Fruit fly (Drosophila melanogaster): ENCODE data around the gene CG33784.

CG33784 gene

dm6 chr3R:10039188-10039587 lies 28.5 kb upstream of the CG33784 start:
- TF ChIP-seq Sox14 (GFP tag; optimal IDR thresholded peaks at IDR 0.05): peak; percentile 66
- TF ChIP-seq svp (GFP tag): peak; percentile 8
- TF ChIP-seq CG8119 (GFP tag; IDR thresholded peaks at IDR 0.05): no peak
- no peak for TF ChIP-seq salr (GFP tag; optimal IDR thresholded peaks at IDR 0.05)
- peak; percentile 27 for TF ChIP-seq Eip93F (GFP tag; optimal IDR thresholded peaks at IDR 0.05)
- no peak for TF ChIP-seq CG6808 (GFP tag; optimal IDR thresholded peaks at IDR 0.05)
- TF ChIP-seq Hr39 (GFP tag; optimal IDR thresholded peaks at IDR 0.05): no peak

- TF ChIP-seq svp (GFP tag): peak; percentile 97
- no peak for TF ChIP-seq CG7368 (GFP tag; optimal IDR thresholded peaks at IDR 0.05)
- TF ChIP-seq vri (GFP tag; optimal IDR thresholded peaks at IDR 0.05): peak; percentile 59
- no peak for TF ChIP-seq Sox102F (GFP tag; optimal IDR thresholded peaks at IDR 0.05)
- no peak for TF ChIP-seq Hr38 (GFP tag; optimal IDR thresholded peaks at IDR 0.05)
- peak; percentile 60 for TF ChIP-seq Eip93F (GFP tag; optimal IDR thresholded peaks at IDR 0.05)
- TF ChIP-seq Lpt (GFP tag; optimal IDR thresholded peaks at IDR 0.05): no peak
Measured at dm6 chr3R:10040505-10040904, 27.2 kb upstream of the CG33784 start.

- no peak for TF ChIP-seq topi (GFP tag; optimal IDR thresholded peaks at IDR 0.05)
- no peak for TF ChIP-seq acj6 (GFP tag; optimal IDR thresholded peaks at IDR 0.05)
- no peak for TF ChIP-seq CG8632 (GFP tag; optimal IDR thresholded peaks at IDR 0.05)
- no peak for TF ChIP-seq CG11902 (GFP tag; optimal IDR thresholded peaks at IDR 0.05)
- no peak for TF ChIP-seq CG32006 (GFP tag; optimal IDR thresholded peaks at IDR 0.05)
- TF ChIP-seq fkh (GFP tag; optimal IDR thresholded peaks at IDR 0.05): peak; percentile 22
- TF ChIP-seq CG6163 (GFP tag; IDR thresholded peaks at IDR 0.05): peak; percentile 11; the same call in 1 of the 3 replicates
- no peak for TF ChIP-seq Eip78C (GFP tag)
- TF ChIP-seq CG4318 (GFP tag; optimal IDR thresholded peaks at IDR 0.05): no peak
- TF ChIP-seq CG10631 (GFP tag; optimal IDR thresholded peaks at IDR 0.05): no peak
- TF ChIP-seq Met (GFP tag; optimal IDR thresholded peaks at IDR 0.05): no peak
- TF ChIP-seq esn (GFP tag; optimal IDR thresholded peaks at IDR 0.05): peak; percentile 9
- TF ChIP-seq CG3032 (tag; optimal IDR thresholded peaks at IDR 0.05): no peak
Measured at dm6 chr3R:10042024-10042663, 25.6 kb upstream of the CG33784 start.

dm6 chr3R:10042664-10043372 lies 24.9 kb upstream of the CG33784 start, which contains the start of the genes Mical and CG3909:
Mical (minus strand) TSS chr3R:10042895.
CG3909 (plus strand) TSS chr3R:10043270.
- TF ChIP-seq Hr4 (GFP tag; optimal IDR thresholded peaks at IDR 0.05) (peak; percentile 69), acj6 (GFP tag; optimal IDR thresholded peaks at IDR 0.05) (peak; percentile 75), Smox (GFP tag; optimal IDR thresholded peaks at IDR 0.05) (peak; percentile 68), OdsH (GFP tag; optimal IDR thresholded peaks at IDR 0.05) (peak; percentile 83), Eip78C (GFP tag) (peak; percentile 82), lz (GFP tag; optimal IDR thresholded peaks at IDR 0.05) (peak; percentile 66), ss (GFP tag; optimal IDR thresholded peaks at IDR 0.05) (peak; percentile 6 to 44), Sox14 (GFP tag; optimal IDR thresholded peaks at IDR 0.05) (peak; percentile 25), CG8632 (GFP tag; optimal IDR thresholded peaks at IDR 0.05) (peak; percentile 76), vri (GFP tag; optimal IDR thresholded peaks at IDR 0.05) (peak; percentile 69), eg (GFP tag; IDR thresholded peaks at IDR 0.05) (peak; percentile 92), Ets96B (tag; optimal IDR thresholded peaks at IDR 0.05) (peak; percentile 82), CG34406 (GFP tag; optimal IDR thresholded peaks at IDR 0.05) (peak; percentile 83), Blimp-1 (GFP tag; optimal IDR thresholded peaks at IDR 0.05) (peak; percentile 39), achi (GFP tag; optimal IDR thresholded peaks at IDR 0.05) (peak; percentile 82), Hr38 (GFP tag; optimal IDR thresholded peaks at IDR 0.05) (no peak), CG8319 (GFP tag; optimal IDR thresholded peaks at IDR 0.05) (peak; percentile 18), Gug (GFP tag; IDR thresholded peaks at IDR 0.05) (peak; percentile 76), CG10669 (GFP tag; optimal IDR thresholded peaks at IDR 0.05) (peak; percentile 46), topi (GFP tag; optimal IDR thresholded peaks at IDR 0.05) (peak; percentile 60), salr (GFP tag; optimal IDR thresholded peaks at IDR 0.05) (peak in 1 of 2 experiments; percentile 82), CG10631 (GFP tag; optimal IDR thresholded peaks at IDR 0.05) (peak; percentile 88), esn (GFP tag; optimal IDR thresholded peaks at IDR 0.05) (peak; percentile 81), CG6792 (GFP tag; optimal IDR thresholded peaks at IDR 0.05) (peak; percentile 78), CG7368 (GFP tag; optimal IDR thresholded peaks at IDR 0.05) (peak; percentile 80), dsx (GFP tag; optimal IDR thresholded peaks at IDR 0.05; ENCODE audit: poor library complexity, severe bottlenecking) (peak; percentile 77), CG6163 (GFP tag; IDR thresholded peaks at IDR 0.05) (peak; percentile 85), Met (GFP tag; optimal IDR thresholded peaks at IDR 0.05) (peak; percentile 70), CG11902 (GFP tag; optimal IDR thresholded peaks at IDR 0.05) (peak; percentile 38), Ets21C (GFP tag; optimal IDR thresholded peaks at IDR 0.05) (peak; percentile 43), CG3032 (tag; optimal IDR thresholded peaks at IDR 0.05) (peak; percentile 86), cyc (GFP tag; optimal IDR thresholded peaks at IDR 0.05) (peak; percentile 74)

All from whole organism, prepupa.